Worm (Caenorhabditis elegans) whole organism, late embryonic: ENCODE data around the gene skr-9.

ENCODE experiments used
- C38D4.7 ChIP-seq: fragments of 200-800 bp; sonication (Bioruptor generic); optimal IDR thresholded peaks from 2 replicates; lab custom pipeline; 2018; ENCODE audit warnings: mild to moderate bottlenecking, missing genetic modification characterization, moderate library complexity, missing compliant biosample characterization
- K09A11.1 ChIP-seq: sonication (generic microtip); optimal IDR thresholded peaks from 2 replicates; lab custom pipeline; 2017; ENCODE audit warnings: antibody characterized with exemption, mild to moderate bottlenecking, missing genetic modification characterization, missing compliant biosample characterization; ENCODE audit not compliant: insufficient read depth
- Y22D7AL.16 ChIP-seq: sonication (generic microtip); optimal IDR thresholded peaks from 2 replicates; lab custom pipeline; 2016; ENCODE audit warnings: missing genetic modification characterization, missing compliant biosample characterization
- ama-1 ChIP-seq: fragments of 150-350 bp; optimal IDR thresholded peaks from 2 replicates; lab custom pipeline; 2014
- ceh-22 ChIP-seq: sonication (generic microtip); optimal IDR thresholded peaks from 2 replicates; lab custom pipeline; 2017; ENCODE audit warnings: missing biosample characterization, missing genetic modification characterization
- ceh-24 ChIP-seq: sonication (generic microtip); optimal IDR thresholded peaks from 2 replicates; lab custom pipeline; 2016; ENCODE audit warnings: mild to moderate bottlenecking, missing genetic modification characterization, missing compliant biosample characterization
- ceh-45 ChIP-seq: fragments of 200-800 bp; sonication (Bioruptor generic); IDR thresholded peaks from 2 replicates; pipeline ENCODE4 v1.3.6; 2022; ENCODE audit warnings: missing genetic modification reagents, missing genetic modification characterization, missing compliant biosample characterization
- hlh-30 ChIP-seq: sonication (generic microtip); optimal IDR thresholded peaks from 2 replicates; lab custom pipeline; 2017; ENCODE audit warnings: antibody characterized with exemption, missing genetic modification characterization, missing compliant biosample characterization; ENCODE audit not compliant: insufficient read depth
- odd-2 ChIP-seq: sonication (generic microtip); optimal IDR thresholded peaks from 2 replicates; lab custom pipeline; 2017; ENCODE audit warnings: antibody characterized with exemption, mild to moderate bottlenecking, missing genetic modification characterization, missing compliant biosample characterization
- unc-55 ChIP-seq: sonication (generic microtip); optimal IDR thresholded peaks from 2 replicates; lab custom pipeline; 2017; ENCODE audit warnings: missing biosample characterization, missing genetic modification reagents, missing genetic modification characterization
- unc-86 ChIP-seq: sonication (generic microtip); optimal IDR thresholded peaks from 2 replicates; lab custom pipeline; 2016; ENCODE audit warnings: missing genetic modification characterization, missing compliant biosample characterization

- TF ChIP-seq unc-55 (GFP tag; lab: Kevin White, UChicago) (no peak), hlh-30 (no peak), odd-2 (no peak), K09A11.1 (tag; lab: Kevin White, UChicago) (no peak), C38D4.7 (GFP tag; lab: Kevin White, UChicago) (no peak), ama-1 (lab: Kevin White, UChicago) (no peak), ceh-22 (no peak), Y22D7AL.16 (no peak), ceh-24 (no peak), ceh-45 (GFP tag; lab: Robert Waterston, UW) (no peak), unc-86 (tag; lab: Kevin White, UChicago) (no peak)
Observed at ce11 chrIV:17176177-17176576, 12.8 kb downstream of the skr-9 start, which contains the start of gene C52D10.3.
